Worm (Caenorhabditis elegans): Measurements from ENCODE around the gene gid-7.

- TF ChIP-seq snpc-4 (tag; optimal IDR thresholded peaks at IDR 0.05) (no peak), lin-32 (GFP tag; optimal IDR thresholded peaks at IDR 0.05) (no peak), M03D4.4 (tag; optimal IDR thresholded peaks at IDR 0.05) (no peak), lsy-2 (tag; optimal IDR thresholded peaks at IDR 0.05) (no peak), unc-62 (GFP tag; optimal IDR thresholded peaks at IDR 0.05) (no peak), elt-3 (tag; optimal IDR thresholded peaks at IDR 0.05) (no peak), mab-5 (tag; optimal IDR thresholded peaks at IDR 0.05) (no peak), nhr-237 (tag; optimal IDR thresholded peaks at IDR 0.05) (no peak), mep-1 (tag; optimal IDR thresholded peaks at IDR 0.05) (no peak), pha-4 (tag; optimal IDR thresholded peaks at IDR 0.05) (no peak), zip-8 (tag; optimal IDR thresholded peaks at IDR 0.05) (no peak), elt-1 (tag; optimal IDR thresholded peaks at IDR 0.05; ENCODE audit: borderline replicate concordance, insufficient read depth) (no peak), ceh-39 (tag; optimal IDR thresholded peaks at IDR 0.05) (no peak)
These were observed 20.1 kb upstream of the gid-7 start for ce11 chrV:3776946-3777345.

Data from whole organism, mixed stage, embryonic.